Worm (Caenorhabditis elegans): ENCODE results near the gene num-1.

The num-1 gene

ce11 chrV:20829511-20829910, at the start of gene num-1:
num-1 (plus strand) TSS chrV:20829811.
- TF ChIP-seq unc-62 (GFP tag; optimal IDR thresholded peaks at IDR 0.05) = no peak

- TF ChIP-seq unc-62 (GFP tag; optimal IDR thresholded peaks at IDR 0.05) = no peak
These were observed 49.2 kb upstream of the num-1 start, which contains the start of gene hif-1 for ce11 chrV:20780400-20780799. hif-1 (plus strand) TSS chrV:20780407.

- no peak for TF ChIP-seq unc-62 (GFP tag; optimal IDR thresholded peaks at IDR 0.05)
These were observed 48.2 kb upstream of the num-1 start for ce11 chrV:20781346-20781952.

DNA sequence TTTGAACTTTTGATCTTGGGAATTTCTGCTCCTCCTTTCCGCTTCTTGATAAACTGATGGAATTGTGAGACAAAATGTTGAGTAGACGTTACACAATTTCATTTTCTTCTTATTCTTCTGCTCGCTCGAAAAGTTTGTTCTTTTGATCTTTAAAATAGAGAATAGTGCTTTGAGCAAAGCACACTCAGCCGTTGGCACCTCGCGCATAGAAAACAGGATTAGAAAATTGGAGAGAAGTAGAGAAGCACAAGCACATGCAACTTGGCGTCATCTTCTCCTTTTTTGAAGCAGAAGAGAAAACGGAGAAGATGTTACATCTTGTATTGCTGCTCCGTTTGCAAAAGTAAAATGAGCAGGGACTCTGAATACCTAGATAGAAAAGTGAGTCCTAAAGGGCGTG, 47.4 kb upstream of the num-1 start:
- TF ChIP-seq unc-62 (GFP tag; optimal IDR thresholded peaks at IDR 0.05) = no peak

- no peak for TF ChIP-seq unc-62 (GFP tag; optimal IDR thresholded peaks at IDR 0.05)
These were observed 46.0 kb upstream of the num-1 start for ce11 chrV:20783642-20784041.

DNA sequence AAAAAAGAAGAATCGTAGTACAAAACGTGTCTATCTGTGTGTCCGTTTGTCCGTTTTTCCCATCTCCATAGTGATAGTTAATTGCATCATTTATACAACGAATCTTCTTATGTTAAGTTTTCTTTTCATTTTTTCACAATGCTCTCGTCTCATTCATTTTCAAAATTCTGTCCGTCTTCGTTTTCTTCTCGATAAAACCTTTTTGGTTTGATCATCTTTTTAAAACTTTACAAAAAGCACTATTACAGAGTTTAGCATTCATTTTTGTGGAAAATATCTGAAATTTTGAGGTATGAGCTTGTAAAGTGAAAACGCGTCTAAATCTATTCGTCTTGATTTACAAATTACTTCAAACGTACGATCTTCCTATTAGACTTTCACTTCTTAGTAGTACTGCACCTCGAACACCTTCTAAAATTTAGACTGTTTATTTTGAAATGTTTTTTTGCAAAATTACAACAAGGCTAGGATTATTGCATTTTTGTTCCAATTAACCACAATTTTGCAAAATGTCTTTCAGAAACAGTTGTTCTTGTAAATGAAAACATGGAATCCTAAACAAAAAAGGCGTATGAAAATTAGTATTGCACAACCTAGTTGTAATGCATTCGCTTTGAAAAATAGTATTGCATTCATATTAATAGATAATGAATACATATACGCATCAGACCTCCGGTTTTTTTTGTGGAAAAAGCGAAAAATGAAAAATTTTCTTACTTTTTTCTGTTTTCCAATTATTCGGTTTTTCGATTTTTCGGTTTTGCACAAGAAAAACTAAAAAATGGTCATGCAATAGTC, 44.4 kb upstream of the num-1 start:
- TF ChIP-seq unc-62 (GFP tag; optimal IDR thresholded peaks at IDR 0.05) = no peak

DNA sequence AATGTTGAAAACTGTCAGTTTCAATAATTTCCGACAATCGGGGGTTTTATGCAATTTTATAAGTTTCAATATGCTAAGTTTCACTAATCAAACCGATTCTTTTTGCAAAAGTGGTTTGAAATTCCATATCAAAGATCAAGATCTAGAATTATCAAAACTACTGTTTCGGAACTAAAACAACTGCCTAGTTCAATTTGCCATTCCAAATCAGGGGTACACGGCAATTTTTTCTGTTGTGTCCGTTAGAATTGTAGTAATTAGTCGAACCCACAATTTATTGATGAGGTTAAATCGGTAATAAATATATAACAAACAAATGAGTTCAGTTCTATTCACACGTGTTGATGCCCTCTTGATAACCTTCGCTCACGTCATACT, 43.8 kb upstream of the num-1 start:
- TF ChIP-seq unc-62 (GFP tag; optimal IDR thresholded peaks at IDR 0.05) = no peak

ce11 chrV:20789105-20789504, 40.5 kb upstream of the num-1 start, which contains the start of gene tpan-1:
tpan-1 (plus strand) TSS chrV:20789502.
- TF ChIP-seq unc-62 (GFP tag; optimal IDR thresholded peaks at IDR 0.05) = no peak

DNA sequence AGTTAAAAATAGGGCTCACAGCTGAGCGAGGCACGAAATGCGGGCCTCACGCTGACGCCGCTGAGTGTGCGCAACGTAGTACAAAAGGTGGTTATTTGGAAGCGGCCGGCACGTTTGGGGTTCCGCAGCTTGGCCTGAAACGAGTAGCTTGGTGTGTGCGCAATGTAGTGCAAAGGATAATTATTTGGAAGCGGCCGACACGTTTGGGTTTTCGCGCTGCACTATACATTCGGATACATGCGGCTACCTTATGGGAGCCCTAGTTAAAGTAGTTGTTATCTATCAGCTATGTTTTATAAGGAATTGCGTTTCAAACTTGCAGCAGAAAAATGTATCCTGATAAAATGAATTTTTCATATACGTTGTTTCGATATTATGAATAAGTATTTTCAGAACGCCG, 39.6 kb upstream of the num-1 start, which contains the start of gene Y44A6D.1:
Gene Y44A6D.1, minus strand, starts transcription at position 23 of the 400 bp plus-strand sequence.
- TF ChIP-seq unc-62 (GFP tag; optimal IDR thresholded peaks at IDR 0.05) = no peak

DNA sequence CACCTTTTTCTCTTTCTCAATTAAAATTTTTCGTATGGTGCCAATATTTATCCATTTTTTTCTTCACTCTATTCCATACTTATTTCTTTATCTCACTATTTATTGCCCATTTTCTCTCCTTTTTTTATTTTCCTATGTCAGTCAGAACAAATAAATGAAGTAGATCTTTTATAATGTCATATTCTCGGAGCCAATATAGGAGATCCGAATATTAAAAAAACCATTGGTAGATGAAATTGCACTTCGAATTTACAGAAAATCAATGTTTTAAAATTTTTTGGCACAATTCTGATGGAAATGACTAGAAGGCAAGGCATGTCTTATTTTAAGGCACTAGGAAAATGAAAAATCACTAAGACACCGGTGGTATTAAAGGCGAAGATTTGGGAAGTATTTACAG, 39.0 kb upstream of the num-1 start:
- no peak for TF ChIP-seq unc-62 (GFP tag; optimal IDR thresholded peaks at IDR 0.05)

ce11 chrV:20792371-20792890, 37.2 kb upstream of the num-1 start, which contains the start of gene Y44A6D.3:
Y44A6D.3 (minus strand) TSS chrV:20792421.
- TF ChIP-seq unc-62 (GFP tag; optimal IDR thresholded peaks at IDR 0.05) = no peak

DNA sequence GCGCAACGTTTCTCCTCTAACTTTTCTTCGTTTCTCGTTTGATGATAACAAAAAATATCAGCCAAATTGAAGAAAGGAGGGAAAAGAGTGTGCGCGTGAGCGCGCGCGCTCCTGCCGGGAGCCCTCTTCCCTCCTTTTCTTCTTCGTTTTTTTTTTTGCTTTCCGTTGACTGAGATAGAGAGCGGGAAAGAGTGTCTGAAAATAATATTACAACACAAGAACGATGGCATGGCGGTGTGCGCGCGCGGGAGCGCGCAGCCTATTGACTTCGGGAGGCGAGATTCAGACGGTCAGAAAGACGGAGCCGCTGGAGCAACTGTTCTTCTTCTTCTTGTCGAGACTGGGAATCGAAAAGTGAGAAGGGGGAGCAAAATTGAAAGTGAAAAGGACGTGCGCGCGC, 35.9 kb upstream of the num-1 start:
- no peak for TF ChIP-seq unc-62 (GFP tag; optimal IDR thresholded peaks at IDR 0.05)

ce11 chrV:20797918-20798317, 31.7 kb upstream of the num-1 start, which contains the start of gene sdf-9:
sdf-9 (plus strand) TSS chrV:20798218.
- no peak for TF ChIP-seq unc-62 (GFP tag; optimal IDR thresholded peaks at IDR 0.05)

DNA sequence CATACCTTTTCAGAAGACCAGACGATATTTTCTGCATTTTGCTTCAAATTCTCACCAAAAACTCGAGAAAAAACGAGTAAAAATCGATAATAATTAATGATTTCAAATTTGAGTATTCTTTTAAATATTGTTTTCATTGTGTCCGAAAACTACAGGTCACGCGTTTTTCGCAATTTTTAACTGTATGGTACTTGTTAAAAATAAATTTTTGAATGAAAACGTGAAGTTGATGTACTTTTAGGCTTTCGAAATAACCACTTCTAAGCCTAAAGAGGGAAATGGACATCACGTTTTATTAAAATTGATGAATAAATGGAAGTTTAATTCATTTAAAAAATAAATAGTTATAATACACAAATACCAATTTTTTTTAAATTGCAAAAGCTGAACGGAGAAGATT, 26.7 kb upstream of the num-1 start, which contains the start of gene Y44A6D.5:
Gene Y44A6D.5, minus strand, starts transcription at position 101 of the 400 bp plus-strand sequence.
- TF ChIP-seq unc-62 (GFP tag; optimal IDR thresholded peaks at IDR 0.05) = no peak

- TF ChIP-seq unc-62 (GFP tag; optimal IDR thresholded peaks at IDR 0.05) = no peak
These were observed 22.6 kb upstream of the num-1 start, which contains the start of gene Y44A6D.6 for ce11 chrV:20807038-20807437. Y44A6D.6 (plus strand) TSS chrV:20807338.

- TF ChIP-seq unc-62 (GFP tag; optimal IDR thresholded peaks at IDR 0.05) = no peak
These were observed 16.0 kb upstream of the num-1 start for ce11 chrV:20813646-20814045.

DNA sequence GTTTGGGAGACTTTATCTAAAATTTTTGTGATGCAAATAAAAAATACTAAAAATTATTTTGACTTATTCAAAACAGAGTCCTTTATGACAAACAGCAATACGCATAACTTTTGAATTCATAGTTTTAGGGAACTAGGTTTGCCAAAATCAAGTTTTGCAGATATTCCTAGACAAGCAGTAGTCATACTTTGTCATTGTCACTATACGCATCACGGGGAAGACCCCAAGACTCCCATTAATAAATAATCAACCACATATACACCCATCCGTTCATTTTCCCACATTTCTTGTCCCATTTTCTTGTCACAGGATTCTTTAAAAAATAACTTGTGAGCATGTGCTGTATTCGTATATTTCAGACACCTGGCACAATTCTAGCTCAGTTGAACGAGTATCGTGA, 15.2 kb upstream of the num-1 start, which contains the start of gene Y44A6D.7:
Gene Y44A6D.7, plus strand, starts transcription at position 301 of the 400 bp plus-strand sequence.
- TF ChIP-seq unc-62 (GFP tag; optimal IDR thresholded peaks at IDR 0.05) = no peak
